Worm (Caenorhabditis elegans) whole organism, L4 larva: ENCODE results near the gene acr-5.
"Not testable (repeated sequence)": the region's sequence is repeated elsewhere in the genome, so short reads cannot be mapped to it uniquely, and the experiment has no call there.

ENCODE experiments used
- D1046.2 ChIP-seq: fragments of 200-800 bp; sonication (Bioruptor generic); IDR thresholded peaks from 2 replicates; pipeline ENCODE4 v1.3.6; 2022; ENCODE audit warnings: missing genetic modification characterization, missing compliant biosample characterization
- T20F7.1 ChIP-seq: fragments of 200-800 bp; sonication (Bioruptor generic); optimal IDR thresholded peaks from 2 replicates; lab custom pipeline; 2018; ENCODE audit warnings: mild to moderate bottlenecking, missing genetic modification characterization, missing compliant biosample characterization
- T26A8.4 ChIP-seq: fragments of 200-800 bp; sonication (Bioruptor generic); IDR thresholded peaks from 2 replicates; pipeline ENCODE4 v1.3.6; 2022; ENCODE audit warnings: missing genetic modification characterization, missing compliant biosample characterization
- Y48G9A.11 ChIP-seq: fragments of 200-800 bp; sonication (Bioruptor generic); IDR thresholded peaks from 2 replicates; pipeline ENCODE4 v1.3.6; 2022; ENCODE audit warnings: missing genetic modification reagents, missing genetic modification characterization, missing compliant biosample characterization
- ZK337.2 ChIP-seq: fragments of 200-800 bp; sonication (Bioruptor generic); IDR thresholded peaks from 2 replicates; pipeline ENCODE4 v1.3.6; 2022; ENCODE audit warnings: missing genetic modification reagents, missing genetic modification characterization, missing compliant biosample characterization
- aha-1 ChIP-seq: fragments of 150-350 bp; peaks from one replicate; lab custom pipeline; 2014; ENCODE audit warnings: missing biosample characterization, missing genetic modification characterization
- arid-1 ChIP-seq: fragments of 200-800 bp; sonication (Bioruptor generic); conservative IDR thresholded peaks from 2 replicates; pipeline ENCODE4 v1.3.6; 2022; ENCODE audit warnings: missing genetic modification reagents, missing genetic modification characterization, missing compliant biosample characterization
- ceh-44 ChIP-seq: fragments of 200-800 bp; sonication (Bioruptor generic); IDR thresholded peaks from 2 replicates; pipeline ENCODE4 v1.3.6; 2022; ENCODE audit warnings: missing genetic modification reagents, missing genetic modification characterization, missing compliant biosample characterization
- ces-1 ChIP-seq: fragments of 150-350 bp; sonication (generic microtip); optimal IDR thresholded peaks from 4 replicates; lab custom pipeline; 2014; ENCODE audit warnings: missing biosample characterization, missing genetic modification reagents, missing genetic modification characterization
- ctbp-1 ChIP-seq: fragments of 200-800 bp; sonication (Bioruptor generic); IDR thresholded peaks from 2 replicates; pipeline ENCODE4 v1.3.6; 2022; ENCODE audit warnings: missing genetic modification reagents, missing genetic modification characterization, missing compliant biosample characterization
- daf-12 ChIP-seq: fragments of 150-350 bp; optimal IDR thresholded peaks from 2 replicates; lab custom pipeline; 2014; ENCODE audit warnings: missing biosample characterization, missing genetic modification reagents, missing genetic modification characterization
- daf-16 ChIP-seq, 3 experiments: sonication (generic microtip); optimal IDR thresholded peaks; 2 replicates each; lab custom pipeline; 2016 to 2017; ENCODE audit warnings: missing genetic modification characterization in 3 of 3, missing genetic modification reagents in 3 of 3, mild to moderate bottlenecking in 2 of 3, missing compliant biosample characterization in 2 of 3, missing biosample characterization in 1 of 3, moderate library complexity in 1 of 3
- dmd-6 ChIP-seq: fragments of 200-800 bp; sonication (Bioruptor generic); IDR thresholded peaks from 2 replicates; pipeline ENCODE4 v1.3.6; 2022; ENCODE audit warnings: missing genetic modification reagents, missing genetic modification characterization, missing compliant biosample characterization
- dmd-9 ChIP-seq: fragments of 200-800 bp; sonication (Bioruptor generic); IDR thresholded peaks from 2 replicates; pipeline ENCODE4 v1.3.6; 2022; ENCODE audit warnings: missing genetic modification reagents, missing genetic modification characterization, missing compliant biosample characterization
- dpl-1 ChIP-seq: fragments of 150-350 bp; optimal IDR thresholded peaks from 2 replicates; lab custom pipeline; 2014; ENCODE audit warnings: missing biosample characterization, missing genetic modification reagents, missing genetic modification characterization
- dve-1 ChIP-seq: sonication (generic microtip); optimal IDR thresholded peaks from 2 replicates; lab custom pipeline; 2017; ENCODE audit warnings: antibody characterized with exemption, mild to moderate bottlenecking, missing genetic modification characterization, missing compliant biosample characterization; ENCODE audit not compliant: insufficient read depth
- egl-27 ChIP-seq: sonication (generic microtip); optimal IDR thresholded peaks from 3 replicates; lab custom pipeline; 2017; ENCODE audit warnings: missing biosample characterization, missing genetic modification reagents, missing genetic modification characterization
- egl-43 ChIP-seq: fragments of 200-800 bp; sonication (Bioruptor generic); IDR thresholded peaks from 2 replicates; pipeline ENCODE4 v1.3.6; 2022; ENCODE audit warnings: missing genetic modification reagents, missing genetic modification characterization, missing compliant biosample characterization
- hif-1 ChIP-seq, 2 experiments: sonication (generic microtip); optimal IDR thresholded peaks; 2 replicates each; lab custom pipeline; 2016 to 2017; ENCODE audit warnings: missing compliant biosample characterization in 2 of 2, missing genetic modification characterization in 2 of 2, missing genetic modification reagents in 2 of 2, missing genotype in 2 of 2, mild to moderate bottlenecking in 1 of 2
- hlh-11 ChIP-seq: fragments of 200-800 bp; sonication (Bioruptor generic); optimal IDR thresholded peaks from 2 replicates; lab custom pipeline; 2018; ENCODE audit warnings: mild to moderate bottlenecking, missing genetic modification characterization, missing compliant biosample characterization
- hlh-30 ChIP-seq: sonication (generic microtip); optimal IDR thresholded peaks from 2 replicates; lab custom pipeline; 2017; ENCODE audit warnings: antibody characterized with exemption, mild to moderate bottlenecking, missing genetic modification characterization, missing compliant biosample characterization; ENCODE audit not compliant: insufficient read depth
- hmg-1.1 ChIP-seq: fragments of 200-800 bp; sonication (Bioruptor generic); IDR thresholded peaks from 2 replicates; pipeline ENCODE4 v1.3.6; 2022; ENCODE audit warnings: missing genetic modification reagents, missing genetic modification characterization, missing compliant biosample characterization
- jun-1 ChIP-seq: fragments of 150-350 bp; optimal IDR thresholded peaks from 2 replicates; lab custom pipeline; 2014; ENCODE audit warnings: missing biosample characterization, missing genetic modification reagents, missing genetic modification characterization
- lin-13 ChIP-seq: fragments of 150-350 bp; optimal IDR thresholded peaks from 2 replicates; lab custom pipeline; 2014; ENCODE audit warnings: missing biosample characterization, missing genetic modification reagents, missing genetic modification characterization
- lin-29 ChIP-seq: fragments of 200-800 bp; sonication (Bioruptor generic); IDR thresholded peaks from 2 replicates; pipeline ENCODE4 v1.3.6; 2022; ENCODE audit warnings: missing genetic modification reagents, missing genetic modification characterization, missing compliant biosample characterization
- lin-38 ChIP-seq: fragments of 200-800 bp; sonication (Bioruptor generic); IDR thresholded peaks from 2 replicates; pipeline ENCODE4 v1.3.6; 2022; ENCODE audit warnings: missing genetic modification reagents, missing genetic modification characterization, missing compliant biosample characterization
- lsy-2 ChIP-seq, 2 experiments: fragments of 150-350 bp in 1 of 2; sonication (generic microtip) in 1 of 2; optimal IDR thresholded peaks; 2 replicates each; lab custom pipeline; 2014 to 2017; ENCODE audit warnings: missing biosample characterization in 2 of 2, missing genetic modification characterization in 2 of 2
- madf-9 ChIP-seq: fragments of 200-800 bp; sonication (Bioruptor generic); conservative IDR thresholded peaks from 2 replicates; pipeline ENCODE4 v1.3.6; 2022; ENCODE audit warnings: missing genetic modification reagents, missing genetic modification characterization, missing compliant biosample characterization
- mdl-1 ChIP-seq, 2 experiments: fragments of 150-350 bp in 1 of 2; sonication (generic microtip) in 1 of 2; optimal IDR thresholded peaks; 2 replicates each; lab custom pipeline; 2014 to 2017; ENCODE audit warnings: missing biosample characterization in 2 of 2, missing genetic modification characterization in 2 of 2
- mxl-2 ChIP-seq: fragments of 200-800 bp; sonication (Bioruptor generic); conservative IDR thresholded peaks from 2 replicates; pipeline ENCODE4 v1.3.6; 2022; ENCODE audit warnings: missing genetic modification reagents, missing genetic modification characterization, missing compliant biosample characterization
- mxl-3 ChIP-seq: fragments of 200-800 bp; sonication (Bioruptor generic); optimal IDR thresholded peaks from 2 replicates; lab custom pipeline; 2018; ENCODE audit warnings: mild to moderate bottlenecking, missing genetic modification characterization, missing compliant biosample characterization
- nhr-102 ChIP-seq: sonication (generic microtip); optimal IDR thresholded peaks from 2 replicates; lab custom pipeline; 2016; ENCODE audit warnings: mild to moderate bottlenecking, missing genetic modification characterization, moderate library complexity, missing compliant biosample characterization
- nhr-111 ChIP-seq: fragments of 200-800 bp; sonication (Bioruptor generic); optimal IDR thresholded peaks from 2 replicates; lab custom pipeline; 2018; ENCODE audit warnings: mild to moderate bottlenecking, missing genetic modification characterization, missing compliant biosample characterization
- nhr-237 ChIP-seq: sonication (generic microtip); optimal IDR thresholded peaks from 2 replicates; lab custom pipeline; 2017; ENCODE audit warnings: missing biosample characterization, missing genetic modification characterization
- nhr-28 ChIP-seq: fragments of 150-350 bp; optimal IDR thresholded peaks from 2 replicates; lab custom pipeline; 2014; ENCODE audit warnings: missing biosample characterization, missing genetic modification characterization
- nhr-48 ChIP-seq: sonication (generic microtip); optimal IDR thresholded peaks from 2 replicates; lab custom pipeline; 2016; ENCODE audit warnings: mild to moderate bottlenecking, missing genetic modification characterization, missing compliant biosample characterization
- nhr-77 ChIP-seq: fragments of 150-350 bp; optimal IDR thresholded peaks from 2 replicates; lab custom pipeline; 2014; ENCODE audit warnings: missing biosample characterization, missing genetic modification characterization
- pqm-1 ChIP-seq: sonication (generic microtip); optimal IDR thresholded peaks from 2 replicates; lab custom pipeline; 2017; ENCODE audit warnings: missing biosample characterization, missing genetic modification characterization
- saeg-2 ChIP-seq: fragments of 200-800 bp; sonication (Bioruptor generic); IDR thresholded peaks from 2 replicates; pipeline ENCODE4 v1.3.6; 2022; ENCODE audit warnings: missing genetic modification reagents, missing genetic modification characterization, missing compliant biosample characterization
- spr-1 ChIP-seq: sonication (generic microtip); optimal IDR thresholded peaks from 2 replicates; lab custom pipeline; 2016; ENCODE audit warnings: mild to moderate bottlenecking, missing genetic modification characterization, missing compliant biosample characterization
- tag-97 ChIP-seq: fragments of 200-800 bp; sonication (Bioruptor generic); IDR thresholded peaks from 2 replicates; pipeline ENCODE4 v1.3.6; 2022; ENCODE audit warnings: missing genetic modification characterization, missing compliant biosample characterization
- unc-62 ChIP-seq, 3 experiments: fragments of 150-350 bp in 1 of 3; sonication (generic microtip); optimal IDR thresholded peaks in 2 of 3; peaks in 1 of 3; 1 replicate in 1 of 3; 2 replicates in 2 of 3; lab custom pipeline; 2014 to 2017; ENCODE audit warnings: missing biosample characterization in 3 of 3, missing genetic modification characterization in 3 of 3, missing genetic modification reagents in 3 of 3, missing genotype in 1 of 3

Gene acr-5

DNA sequence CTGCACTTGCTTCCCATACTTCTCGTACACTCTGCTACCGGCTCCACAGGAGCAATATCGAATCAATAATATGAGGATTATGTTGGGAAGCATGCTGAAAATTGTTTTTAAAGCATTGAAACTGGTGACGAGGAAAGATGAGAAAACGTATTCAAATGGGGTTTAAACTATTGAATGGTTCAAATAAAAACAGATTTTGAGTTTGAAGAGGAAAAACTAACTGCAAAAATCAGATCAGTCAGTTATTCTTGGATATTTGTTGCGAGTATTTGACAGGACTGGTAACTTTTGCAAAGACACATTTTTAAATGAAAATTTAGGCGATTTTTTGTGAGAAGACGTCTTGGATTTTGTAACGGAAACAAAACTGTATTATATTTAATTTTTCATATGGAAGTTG lies at the start of gene acr-5:
Gene acr-5 (minus strand): TSS at position 101 of the 400 bp plus-strand sequence.
- TF ChIP-seq daf-12 = no peak
- no peak for TF ChIP-seq pqm-1
- TF ChIP-seq lin-38 (GFP tag; lab: Robert Waterston, UW) = no peak
- TF ChIP-seq egl-27 (tag; lab: Kevin White, UChicago) = no peak
- TF ChIP-seq nhr-111 = no peak
- no peak for TF ChIP-seq spr-1 (tag; lab: Kevin White, UChicago)

DNA sequence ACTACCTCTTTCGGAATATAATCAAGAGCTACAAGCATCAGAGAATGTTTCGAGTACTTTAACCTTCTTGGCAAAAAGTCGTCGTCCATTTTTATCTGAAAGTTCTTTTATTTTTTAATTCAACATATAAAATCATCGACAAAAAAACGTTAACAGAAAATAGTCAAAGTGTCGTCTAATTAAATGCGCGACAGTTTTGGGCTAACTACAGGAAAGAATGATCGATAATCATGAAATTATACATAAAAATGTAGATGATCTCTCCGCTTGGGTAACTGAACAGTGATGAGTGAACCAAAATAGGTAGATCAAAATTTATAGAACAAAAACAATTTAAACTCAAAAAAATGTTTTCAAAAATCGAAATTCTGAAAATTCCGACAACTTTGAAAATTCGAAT lies 43.9 kb upstream of the acr-5 start, which contains the start of gene C09E7.8:
Gene C09E7.8 (minus strand): TSS at position 101 of the 400 bp plus-strand sequence.
- TF ChIP-seq ces-1 (GFP tag; lab: Kevin White, UChicago) (no peak), nhr-28 (no peak), nhr-111 (no peak), aha-1 (tag; lab: Kevin White, UChicago) (no peak), hlh-11 (tag; lab: Kevin White, UChicago) (no peak), nhr-237 (tag; lab: Kevin White, UChicago) (no peak), nhr-102 (no peak), jun-1 (tag; lab: Kevin White, UChicago) (no peak)

DNA sequence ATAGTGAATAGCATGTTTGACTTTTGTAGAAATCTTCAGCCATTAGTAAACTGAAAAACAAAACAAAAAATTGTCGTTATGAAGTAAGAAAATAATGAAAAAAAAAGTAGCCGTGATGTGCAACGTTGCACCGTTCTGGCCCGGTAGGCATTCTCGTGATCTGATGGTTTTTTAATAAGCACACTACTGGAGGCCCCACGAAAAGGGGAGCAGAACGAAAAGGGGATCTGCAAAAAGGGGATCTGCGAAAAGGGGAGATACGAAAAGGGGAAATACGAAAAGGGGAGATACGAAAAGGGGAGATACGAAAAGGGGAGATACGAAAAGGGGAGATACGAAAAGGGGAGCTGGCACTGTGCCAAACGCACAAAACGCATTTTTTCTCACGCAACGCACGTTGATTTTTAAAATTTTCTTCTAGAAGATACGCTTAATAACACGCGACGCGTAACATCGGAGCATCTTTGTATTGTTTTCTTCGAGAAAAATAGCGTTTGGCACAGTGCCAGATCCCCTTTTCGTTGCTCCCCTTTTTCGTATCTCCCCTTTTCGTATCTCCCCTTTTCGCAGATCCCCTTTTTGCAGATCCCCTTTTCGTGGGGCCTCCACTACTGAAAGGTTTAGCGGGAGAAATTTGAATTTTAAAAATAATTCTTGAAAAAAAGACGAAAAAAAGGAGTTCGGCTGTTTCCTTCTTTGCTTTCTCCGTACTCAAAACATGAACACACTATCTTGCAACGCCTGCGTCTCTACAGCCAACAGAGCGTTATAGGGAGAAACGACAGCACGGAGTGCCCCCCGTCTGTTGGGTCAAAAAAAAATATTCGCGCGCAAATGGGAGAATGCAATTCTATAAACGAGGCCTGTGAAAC lies 36.9 kb upstream of the acr-5 start, which contains the start of gene C09E7.7:
Gene C09E7.7 (minus strand): TSS at position 57 of the 872 bp plus-strand sequence.
- TF ChIP-seq madf-9 (GFP tag; lab: Robert Waterston, UW) (peak; percentile 56), daf-16 (GFP tag; optimal IDR thresholded peaks at IDR 0.05; lab: Kevin White, UChicago) (peak in 1 of 2 experiments; percentile 25), daf-16 (tag; optimal IDR thresholded peaks at IDR 0.05; lab: Kevin White, UChicago) (peak; percentile 37), dve-1 (tag; lab: Kevin White, UChicago) (peak; percentile 7), hlh-11 (tag; lab: Kevin White, UChicago) (peak; percentile 69), nhr-48 (tag; lab: Kevin White, UChicago) (peak; percentile 56), dmd-6 (peak; percentile 62), aha-1 (tag; lab: Kevin White, UChicago) (peak; percentile 95), mdl-1 (tag; optimal IDR thresholded peaks at IDR 0.05; lab: Kevin White, UChicago) (peak in 1 of 2 experiments; percentile 38), tag-97 (0 out of 2 replicates have a peak, but pooled peaks have one; percentile 44), saeg-2 (GFP tag; lab: Robert Waterston, UW) (0 out of 2 replicates have a peak, but pooled peaks have one; percentile 26), hlh-30 (tag; lab: Kevin White, UChicago) (peak; percentile 55), ctbp-1 (GFP tag; lab: Robert Waterston, UW) (peak; percentile 71; the same call in 1 of the 2 replicates), mxl-3 (GFP tag; lab: Kevin White, UChicago) (peak; percentile 35), T20F7.1 (GFP tag; lab: Kevin White, UChicago) (peak; percentile 57), unc-62 (GFP tag; optimal IDR thresholded peaks at IDR 0.05 in 1 of 2; lab: Kevin White, UChicago) (peak in 1 of 2 experiments; percentile 63), D1046.2 (GFP tag; lab: Robert Waterston, UW) (peak; percentile 54; the same call in 1 of the 2 replicates), nhr-77 (tag; lab: Kevin White, UChicago) (peak; percentile 30), lin-29 (GFP tag; lab: Robert Waterston, UW) (0 out of 2 replicates have a peak, but pooled peaks have one; percentile 40), nhr-102 (peak; percentile 14), lin-38 (GFP tag; lab: Robert Waterston, UW) (peak; percentile 76), dmd-9 (GFP tag; lab: Robert Waterston, UW) (peak; percentile 49; the same call in 1 of the 2 replicates), Y48G9A.11 (GFP tag; lab: Robert Waterston, UW) (0 out of 2 replicates have a peak, but pooled peaks have one; percentile 14), T26A8.4 (peak; percentile 69), dpl-1 (GFP tag; lab: Kevin White, UChicago) (peak; percentile 48), hif-1 (tag; optimal IDR thresholded peaks at IDR 0.05; lab: Kevin White, UChicago) (peak in 1 of 2 experiments; percentile 51), egl-43 (peak; percentile 66), arid-1 (GFP tag; lab: Robert Waterston, UW) (peak; percentile 55; the same call in 1 of the 2 replicates), lsy-2 (tag; optimal IDR thresholded peaks at IDR 0.05; lab: Kevin White, UChicago) (peak; percentile 39 to 43), lin-13 (GFP tag; lab: Kevin White, UChicago) (peak; percentile 6), mxl-2 (GFP tag; lab: Robert Waterston, UW) (peak; percentile 15; the same call in 1 of the 2 replicates), ZK337.2 (GFP tag; lab: Robert Waterston, UW) (peak; percentile 79), ceh-44 (GFP tag; lab: Robert Waterston, UW) (peak; percentile 77), hmg-1.1 (GFP tag; lab: Robert Waterston, UW) (peak; percentile 77)
- not testable (repeated sequence) for TF ChIP-seq unc-62 (tag; optimal IDR thresholded peaks at IDR 0.05; lab: Kevin White, UChicago)
